Fruit fly (Drosophila melanogaster) Kc167 (cell line): ENCODE data around the gene mahe.

Experiments
- Myc ChIP-seq: fragments of >200 bp; optimal IDR thresholded peaks from 2 replicates; lab custom pipeline; 2017; ENCODE audit warnings: missing external identifiers
- insv ChIP-seq: fragments of >200 bp; optimal IDR thresholded peaks from 3 replicates; lab custom pipeline; 2018; ENCODE audit warnings: missing external identifiers
- psq ChIP-seq: fragments of >200 bp; optimal IDR thresholded peaks from 2 replicates; lab custom pipeline; 2017; ENCODE audit warnings: missing external identifiers

DNA sequence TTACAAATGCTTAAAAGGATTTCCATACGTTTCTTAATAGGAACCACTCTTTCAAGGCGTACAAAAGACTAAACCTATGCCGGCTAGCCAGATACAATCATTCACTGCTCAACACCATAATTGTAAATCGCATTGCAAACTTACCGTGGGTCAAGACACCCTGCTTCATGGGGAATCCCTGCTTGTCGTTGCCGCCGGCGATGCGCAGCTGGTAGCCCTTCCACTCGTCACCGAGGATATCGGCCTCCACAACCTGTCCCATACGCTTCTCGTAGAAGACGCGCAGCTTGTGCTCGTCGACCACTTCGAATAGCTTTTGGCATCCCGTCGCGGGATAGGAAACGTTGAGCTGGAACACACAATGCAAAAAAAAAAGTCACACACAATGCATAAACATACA is 30.5 kb downstream of the mahe start:
- TF ChIP-seq psq (no peak), insv (lab: Kevin White, UChicago) (no peak), Myc (lab: Kevin White, UChicago) (no peak)
